Worm (Caenorhabditis elegans): Measurements from ENCODE around the gene T04H1.5.

- TF ChIP-seq elt-3 (tag; optimal IDR thresholded peaks at IDR 0.05): no peak
- TF ChIP-seq alr-1 (tag; optimal IDR thresholded peaks at IDR 0.05): no peak
- TF ChIP-seq fos-1 (tag; optimal IDR thresholded peaks at IDR 0.05): peak; percentile 69
- TF ChIP-seq peb-1 (tag; optimal IDR thresholded peaks at IDR 0.05): no peak
- TF ChIP-seq egl-27 (tag; optimal IDR thresholded peaks at IDR 0.05): peak; percentile 65
- TF ChIP-seq lin-39 (tag; optimal IDR thresholded peaks at IDR 0.05): no peak
- TF ChIP-seq nhr-21 (tag; optimal IDR thresholded peaks at IDR 0.05): peak; percentile 79
Observed at ce11 chrV:12291587-12291986, 40.4 kb downstream of the T04H1.5 start, which contains the start of the genes srpa-68 and srh-16.

Data from whole organism, L2 larva.